Worm (Caenorhabditis elegans) whole organism, young adult: ENCODE measurements around the gene vha-12.
A peak's percentile ranks its signal among the peaks of the same experiment; 100 is the strongest.

ENCODE experiments used
- B0019.2 ChIP-seq: fragments of 200-800 bp; sonication (Bioruptor generic); conservative IDR thresholded peaks from 2 replicates; pipeline ENCODE4 v1.3.6; 2022; ENCODE audit warnings: missing genetic modification reagents, missing genetic modification characterization, missing compliant biosample characterization
- B0035.1 ChIP-seq: sonication (generic microtip); optimal IDR thresholded peaks from 2 replicates; lab custom pipeline; 2016; ENCODE audit warnings: missing genetic modification characterization, mild to moderate bottlenecking, missing compliant biosample characterization, missing genotype, missing genetic modification reagents
- B0261.1 ChIP-seq: sonication (generic microtip); optimal IDR thresholded peaks from 2 replicates; lab custom pipeline; 2016; ENCODE audit warnings: mild to moderate bottlenecking, missing genetic modification characterization, moderate library complexity, missing compliant biosample characterization
- C06A6.2 ChIP-seq: fragments of 200-800 bp; sonication (Bioruptor generic); conservative IDR thresholded peaks from 2 replicates; pipeline ENCODE4 v1.3.6; 2022; ENCODE audit warnings: missing genetic modification characterization, missing compliant biosample characterization
- F49E8.2 ChIP-seq: sonication (generic microtip); optimal IDR thresholded peaks from 3 replicates; lab custom pipeline; 2017; ENCODE audit warnings: missing genetic modification characterization, mild to moderate bottlenecking, missing compliant biosample characterization, antibody characterized with exemption, moderate library complexity; ENCODE audit not compliant: insufficient read depth
- F52B5.7 ChIP-seq: sonication (generic microtip); optimal IDR thresholded peaks from 2 replicates; lab custom pipeline; 2016; ENCODE audit warnings: mild to moderate bottlenecking, missing genetic modification characterization, missing compliant biosample characterization
- F55B11.4 ChIP-seq: sonication (generic microtip); optimal IDR thresholded peaks from 2 replicates; lab custom pipeline; 2016; ENCODE audit warnings: missing compliant biosample characterization, missing genetic modification characterization, borderline replicate concordance; ENCODE audit not compliant: insufficient read depth
- K11D2.4 ChIP-seq: fragments of 200-800 bp; sonication (Bioruptor generic); IDR thresholded peaks from 2 replicates; pipeline ENCODE4 v1.3.6; 2022; ENCODE audit warnings: missing genetic modification reagents, missing genetic modification characterization, missing compliant biosample characterization
- K12H6.12 ChIP-seq: fragments of 200-800 bp; sonication (Bioruptor generic); optimal IDR thresholded peaks from 2 replicates; lab custom pipeline; 2018; ENCODE audit warnings: mild to moderate bottlenecking, missing genetic modification characterization, missing compliant biosample characterization
- Y53F4B.3 ChIP-seq: fragments of 200-800 bp; sonication (Bioruptor generic); IDR thresholded peaks from 2 replicates; pipeline ENCODE4 v1.3.6; 2022; ENCODE audit warnings: missing genetic modification reagents, missing genetic modification characterization, missing compliant biosample characterization
- ZK185.1 ChIP-seq: sonication (generic microtip); optimal IDR thresholded peaks from 2 replicates; lab custom pipeline; 2016; ENCODE audit warnings: mild to moderate bottlenecking, missing genetic modification characterization, missing compliant biosample characterization; ENCODE audit not compliant: poor library complexity, severe bottlenecking
- ama-1 ChIP-seq, 3 experiments: fragments of 150-350 bp in 1 of 3; sonication (generic microtip) in 2 of 3; optimal IDR thresholded peaks; 2 replicates each; lab custom pipeline; 2014 to 2018; ENCODE audit warnings: missing biosample characterization in 2 of 3, missing genetic modification characterization in 2 of 3, missing genetic modification reagents in 2 of 3
- aptf-2 ChIP-seq: fragments of 200-800 bp; sonication (Bioruptor generic); conservative IDR thresholded peaks from 2 replicates; pipeline ENCODE4 v1.3.6; 2022; ENCODE audit warnings: missing genetic modification reagents, missing genetic modification characterization, missing compliant biosample characterization
- aptf-3 ChIP-seq: fragments of 200-800 bp; sonication (Bioruptor generic); IDR thresholded peaks from 2 replicates; pipeline ENCODE4 v1.3.6; 2022; ENCODE audit warnings: missing genetic modification characterization, missing compliant biosample characterization
- attf-5 ChIP-seq: fragments of 200-800 bp; sonication (Bioruptor generic); optimal IDR thresholded peaks from 2 replicates; lab custom pipeline; 2018; ENCODE audit warnings: mild to moderate bottlenecking, missing genetic modification characterization, missing compliant biosample characterization
- cebp-1 ChIP-seq, 2 experiments: fragments of 200-800 bp in 1 of 2; sonication (Bioruptor generic) in 1 of 2; sonication (generic microtip) in 1 of 2; IDR thresholded peaks in 1 of 2; optimal IDR thresholded peaks in 1 of 2; 2 replicates each; pipeline versions ENCODE4 v1.3.6 to Lab custom; 2017 to 2022; ENCODE audit warnings: missing compliant biosample characterization in 2 of 2, missing genetic modification characterization in 2 of 2, mild to moderate bottlenecking in 1 of 2, missing genetic modification reagents in 1 of 2, moderate library complexity in 1 of 2
- cebp-2 ChIP-seq: fragments of 200-800 bp; sonication (Bioruptor generic); IDR thresholded peaks from 2 replicates; pipeline ENCODE4 v1.3.6; 2022; ENCODE audit warnings: missing genetic modification characterization, missing compliant biosample characterization
- ceh-40 ChIP-seq: fragments of 200-800 bp; sonication (Bioruptor generic); IDR thresholded peaks from 2 replicates; pipeline ENCODE4 v1.3.6; 2022; ENCODE audit warnings: missing genetic modification characterization, missing compliant biosample characterization
- chd-7 ChIP-seq: sonication (generic microtip); optimal IDR thresholded peaks from 2 replicates; lab custom pipeline; 2016; ENCODE audit warnings: mild to moderate bottlenecking, missing genetic modification characterization, moderate library complexity, missing compliant biosample characterization
- dox-1 ChIP-seq: fragments of 200-800 bp; sonication (Bioruptor generic); IDR thresholded peaks from 2 replicates; pipeline ENCODE4 v1.3.6; 2022; ENCODE audit warnings: missing genetic modification reagents, missing genetic modification characterization, missing compliant biosample characterization
- dpff-1 ChIP-seq: sonication (generic microtip); optimal IDR thresholded peaks from 2 replicates; lab custom pipeline; 2017; ENCODE audit warnings: mild to moderate bottlenecking, missing genetic modification characterization, missing compliant biosample characterization
- ekl-4 ChIP-seq: fragments of 200-800 bp; sonication (Bioruptor generic); IDR thresholded peaks from 2 replicates; pipeline ENCODE4 v1.3.6; 2022; ENCODE audit warnings: missing genetic modification reagents, missing genetic modification characterization, missing compliant biosample characterization
- ets-4 ChIP-seq: fragments of 200-800 bp; sonication (Bioruptor generic); optimal IDR thresholded peaks from 2 replicates; lab custom pipeline; 2018; ENCODE audit warnings: mild to moderate bottlenecking, missing genetic modification characterization, missing compliant biosample characterization
- fkh-3 ChIP-seq: sonication (generic microtip); optimal IDR thresholded peaks from 2 replicates; lab custom pipeline; 2016; ENCODE audit warnings: mild to moderate bottlenecking, missing genetic modification characterization, missing compliant biosample characterization
- hmg-20 ChIP-seq: fragments of 200-800 bp; sonication (Bioruptor generic); IDR thresholded peaks from 2 replicates; pipeline ENCODE4 v1.3.6; 2022; ENCODE audit warnings: missing genetic modification reagents, missing genetic modification characterization, missing compliant biosample characterization
- hsf-1 ChIP-seq: fragments of 200-800 bp; sonication (Bioruptor generic); IDR thresholded peaks from 2 replicates; pipeline ENCODE4 v1.3.6; 2022; ENCODE audit warnings: missing genetic modification reagents, missing genetic modification characterization, missing compliant biosample characterization
- let-607 ChIP-seq, 2 experiments: fragments of 200-800 bp in 1 of 2; sonication (Bioruptor generic) in 1 of 2; sonication (generic microtip) in 1 of 2; optimal IDR thresholded peaks; 2 replicates each; lab custom pipeline; 2016 to 2018; ENCODE audit warnings: mild to moderate bottlenecking in 2 of 2, missing compliant biosample characterization in 2 of 2, missing genetic modification characterization in 2 of 2, moderate library complexity in 2 of 2, missing genotype in 1 of 2
- lin-35 ChIP-seq, 3 experiments: fragments of 150-350 bp in 2 of 3; sonication (generic microtip) in 1 of 3; optimal IDR thresholded peaks; 2 replicates each; lab custom pipeline; 2014 to 2018; ENCODE audit warnings: missing biosample characterization in 3 of 3, missing genetic modification characterization in 3 of 3, missing genetic modification reagents in 3 of 3
- lin-40 ChIP-seq: sonication (generic microtip); optimal IDR thresholded peaks from 2 replicates; lab custom pipeline; 2016; ENCODE audit warnings: missing genetic modification characterization, mild to moderate bottlenecking, missing compliant biosample characterization, missing genotype, missing genetic modification reagents
- lsl-1 ChIP-seq: fragments of 200-800 bp; sonication (Bioruptor generic); optimal IDR thresholded peaks from 2 replicates; lab custom pipeline; 2018; ENCODE audit warnings: mild to moderate bottlenecking, missing genetic modification characterization, moderate library complexity, missing compliant biosample characterization
- madf-10 ChIP-seq: sonication (generic microtip); optimal IDR thresholded peaks from 2 replicates; lab custom pipeline; 2016; ENCODE audit warnings: mild to moderate bottlenecking, missing genetic modification characterization, missing compliant biosample characterization
- madf-8 ChIP-seq: fragments of 200-800 bp; sonication (Bioruptor generic); conservative IDR thresholded peaks from 2 replicates; pipeline ENCODE4 v1.3.6; 2022; ENCODE audit warnings: missing genetic modification reagents, missing genetic modification characterization, missing compliant biosample characterization
- nhr-120 ChIP-seq: fragments of 200-800 bp; sonication (Bioruptor generic); IDR thresholded peaks from 2 replicates; pipeline ENCODE4 v1.3.6; 2022; ENCODE audit warnings: missing genetic modification characterization, missing compliant biosample characterization
- nhr-80 ChIP-seq: sonication (generic microtip); optimal IDR thresholded peaks from 2 replicates; lab custom pipeline; 2016; ENCODE audit warnings: missing genetic modification characterization, missing compliant biosample characterization
- rcor-1 ChIP-seq: fragments of 200-800 bp; sonication (Bioruptor generic); IDR thresholded peaks from 2 replicates; pipeline ENCODE4 v1.3.6; 2022; ENCODE audit warnings: missing genetic modification reagents, missing genetic modification characterization, missing compliant biosample characterization
- snpc-1.3 ChIP-seq: sonication (generic microtip); optimal IDR thresholded peaks from 2 replicates; lab custom pipeline; 2017; ENCODE audit warnings: missing genetic modification characterization, mild to moderate bottlenecking, missing compliant biosample characterization, antibody characterized with exemption, moderate library complexity, missing genotype, missing genetic modification reagents; ENCODE audit not compliant: insufficient read depth
- somi-1 ChIP-seq: fragments of 200-800 bp; sonication (Bioruptor generic); optimal IDR thresholded peaks from 2 replicates; lab custom pipeline; 2018; ENCODE audit warnings: mild to moderate bottlenecking, missing genetic modification characterization, missing compliant biosample characterization
- unc-130 ChIP-seq: sonication (generic microtip); optimal IDR thresholded peaks from 2 replicates; lab custom pipeline; 2016; ENCODE audit warnings: missing genetic modification reagents, missing genetic modification characterization, missing compliant biosample characterization
- unc-62 ChIP-seq: fragments of 150-350 bp; optimal IDR thresholded peaks from 2 replicates; lab custom pipeline; 2014; ENCODE audit warnings: missing biosample characterization, missing genetic modification reagents, missing genetic modification characterization
- ztf-28 ChIP-seq: fragments of 200-800 bp; sonication (Bioruptor generic); IDR thresholded peaks from 2 replicates; pipeline ENCODE4 v1.3.6; 2022; ENCODE audit warnings: missing genetic modification reagents, missing genetic modification characterization, missing compliant biosample characterization

Gene vha-12

ce11 chrX:4142648-4143259 lies 48.1 kb upstream of the vha-12 start:
- TF ChIP-seq K12H6.12 (tag; lab: Kevin White, UChicago) (peak; percentile 14), fkh-3 (no peak), Y53F4B.3 (GFP tag; lab: Robert Waterston, UW) (no peak), lin-35 (GFP tag; optimal IDR thresholded peaks at IDR 0.05; lab: Kevin White, UChicago) (peak in 1 of 3 experiments; percentile 22), ama-1 (optimal IDR thresholded peaks at IDR 0.05; lab: Kevin White, UChicago) (peak; percentile 19), ama-1 (GFP tag; optimal IDR thresholded peaks at IDR 0.05; lab: Kevin White, UChicago) (no peak), chd-7 (tag; lab: Kevin White, UChicago) (no peak), let-607 (tag; optimal IDR thresholded peaks at IDR 0.05; lab: Kevin White, UChicago) (peak in 1 of 2 experiments; percentile 34), nhr-80 (tag; lab: Kevin White, UChicago) (peak; percentile 48), K11D2.4 (GFP tag; lab: Robert Waterston, UW) (peak; percentile 65), ZK185.1 (tag; lab: Kevin White, UChicago) (peak; percentile 16), lsl-1 (no peak), ceh-40 (GFP tag; lab: Robert Waterston, UW) (no peak), unc-62 (peak; percentile 13), lin-40 (tag; lab: Kevin White, UChicago) (no peak), ekl-4 (GFP tag; lab: Robert Waterston, UW) (peak; percentile 62)

- TF ChIP-seq B0035.1 (tag; lab: Kevin White, UChicago) (no peak), madf-10 (no peak), snpc-1.3 (tag; lab: Kevin White, UChicago) (no peak), hmg-20 (GFP tag; lab: Robert Waterston, UW) (no peak), attf-5 (GFP tag; lab: Kevin White, UChicago) (no peak), unc-130 (GFP tag; lab: Kevin White, UChicago) (no peak), rcor-1 (GFP tag; lab: Robert Waterston, UW) (no peak), somi-1 (GFP tag; lab: Kevin White, UChicago) (peak; percentile 45), ztf-28 (GFP tag; lab: Robert Waterston, UW) (no peak), B0019.2 (GFP tag; lab: Robert Waterston, UW) (no peak), ets-4 (no peak), C06A6.2 (GFP tag; lab: Robert Waterston, UW) (no peak), madf-8 (GFP tag; lab: Robert Waterston, UW) (no peak), B0261.1 (tag; lab: Kevin White, UChicago) (no peak), cebp-1 (GFP tag; IDR thresholded peaks at IDR 0.05; lab: Robert Waterston, UW) (no peak), cebp-1 (tag; optimal IDR thresholded peaks at IDR 0.05; lab: Kevin White, UChicago) (peak; percentile 33), let-607 (tag; optimal IDR thresholded peaks at IDR 0.05; lab: Kevin White, UChicago) (no peak), ama-1 (optimal IDR thresholded peaks at IDR 0.05; lab: Kevin White, UChicago) (no peak), ama-1 (GFP tag; optimal IDR thresholded peaks at IDR 0.05; lab: Kevin White, UChicago) (no peak), F55B11.4 (tag; lab: Kevin White, UChicago) (no peak), nhr-120 (GFP tag; lab: Robert Waterston, UW) (no peak), cebp-2 (GFP tag; lab: Robert Waterston, UW) (no peak), hsf-1 (GFP tag; lab: Robert Waterston, UW) (no peak), aptf-3 (no peak), aptf-2 (GFP tag; lab: Robert Waterston, UW) (no peak), dox-1 (GFP tag; lab: Robert Waterston, UW) (0 out of 2 replicates have a peak, but pooled peaks have one; percentile 25), F49E8.2 (no peak), dpff-1 (tag; lab: Kevin White, UChicago) (no peak), F52B5.7 (tag; lab: Kevin White, UChicago) (no peak)
Measured at ce11 chrX:4143260-4144018, 47.5 kb upstream of the vha-12 start.
